Worm (Caenorhabditis elegans) whole organism, L3 larva: ENCODE results near the gene K10D11.3.

Source experiments
- ZK546.5 ChIP-seq: sonication (generic microtip); optimal IDR thresholded peaks from 2 replicates; lab custom pipeline; 2017; ENCODE audit warnings: missing biosample characterization, missing genetic modification characterization
- aly-2 ChIP-seq: fragments of 150-350 bp; optimal IDR thresholded peaks from 2 replicates; lab custom pipeline; 2014; ENCODE audit warnings: missing biosample characterization, missing genetic modification characterization
- ama-1 ChIP-seq: fragments of 150-350 bp; optimal IDR thresholded peaks from 2 replicates; lab custom pipeline; 2018
- ceh-16 ChIP-seq: sonication (generic microtip); optimal IDR thresholded peaks from 2 replicates; lab custom pipeline; 2017; ENCODE audit warnings: missing biosample characterization, missing genetic modification characterization
- ceh-28 ChIP-seq: fragments of 150-350 bp; optimal IDR thresholded peaks from 2 replicates; lab custom pipeline; 2014; ENCODE audit warnings: missing biosample characterization, missing genetic modification reagents, missing genetic modification characterization
- ceh-82 ChIP-seq: fragments of 150-350 bp; optimal IDR thresholded peaks from 2 replicates; lab custom pipeline; 2014; ENCODE audit warnings: missing biosample characterization, missing genetic modification characterization
- ceh-9 ChIP-seq: sonication (generic microtip); optimal IDR thresholded peaks from 2 replicates; lab custom pipeline; 2018; ENCODE audit warnings: missing biosample characterization, missing genetic modification characterization
- daf-12 ChIP-seq: fragments of 150-350 bp; optimal IDR thresholded peaks from 2 replicates; lab custom pipeline; 2014; ENCODE audit warnings: missing biosample characterization, missing genetic modification reagents, missing genetic modification characterization
- egl-5 ChIP-seq: fragments of 150-350 bp; optimal IDR thresholded peaks from 2 replicates; lab custom pipeline; 2017; ENCODE audit warnings: missing biosample characterization, missing genetic modification reagents, missing genetic modification characterization, inconsistent platforms
- elt-1 ChIP-seq: fragments of 150-350 bp; optimal IDR thresholded peaks from 2 replicates; lab custom pipeline; 2014; ENCODE audit warnings: missing biosample characterization, missing genetic modification characterization
- elt-2 ChIP-seq: sonication (generic microtip); optimal IDR thresholded peaks from 2 replicates; lab custom pipeline; 2016; ENCODE audit warnings: missing genetic modification reagents, mild to moderate bottlenecking, missing genetic modification characterization, missing compliant biosample characterization
- fkh-10 ChIP-seq: sonication (generic microtip); optimal IDR thresholded peaks from 2 replicates; lab custom pipeline; 2017; ENCODE audit warnings: missing biosample characterization, missing genetic modification reagents, missing genetic modification characterization
- fkh-2 ChIP-seq: fragments of 150-350 bp; optimal IDR thresholded peaks from 2 replicates; lab custom pipeline; 2014; ENCODE audit warnings: missing biosample characterization, missing genetic modification reagents, missing genetic modification characterization
- fos-1 ChIP-seq: fragments of 150-350 bp; optimal IDR thresholded peaks from 2 replicates; lab custom pipeline; 2014; ENCODE audit warnings: missing biosample characterization, missing genetic modification characterization
- hmg-11 ChIP-seq: sonication (generic microtip); optimal IDR thresholded peaks from 2 replicates; lab custom pipeline; 2016; ENCODE audit warnings: missing genetic modification characterization, missing compliant biosample characterization
- jun-1 ChIP-seq: fragments of 150-350 bp; optimal IDR thresholded peaks from 2 replicates; lab custom pipeline; 2014; ENCODE audit warnings: missing biosample characterization, missing genetic modification reagents, missing genetic modification characterization
- lin-15B ChIP-seq: fragments of 150-350 bp; optimal IDR thresholded peaks from 2 replicates; lab custom pipeline; 2014; ENCODE audit warnings: missing biosample characterization, missing genetic modification characterization
- lin-39 ChIP-seq: fragments of 150-350 bp; optimal IDR thresholded peaks from 2 replicates; lab custom pipeline; 2018; ENCODE audit warnings: missing biosample characterization, missing genetic modification reagents, missing genetic modification characterization
- nfya-1 ChIP-seq: sonication (generic microtip); optimal IDR thresholded peaks from 2 replicates; lab custom pipeline; 2017; ENCODE audit warnings: missing genetic modification characterization, mild to moderate bottlenecking, missing compliant biosample characterization, antibody characterized with exemption, moderate library complexity; ENCODE audit not compliant: insufficient read depth
- nhr-12 ChIP-seq: fragments of 150-350 bp; optimal IDR thresholded peaks from 2 replicates; lab custom pipeline; 2014; ENCODE audit warnings: missing biosample characterization, missing genetic modification characterization
- nhr-23 ChIP-seq: fragments of 150-350 bp; optimal IDR thresholded peaks from 2 replicates; lab custom pipeline; 2014; ENCODE audit warnings: missing biosample characterization, missing genetic modification reagents, missing genetic modification characterization
- nhr-237 ChIP-seq: fragments of 150-350 bp; optimal IDR thresholded peaks from 2 replicates; lab custom pipeline; 2014; ENCODE audit warnings: missing biosample characterization, missing genetic modification characterization
- nhr-25 ChIP-seq: sonication (generic microtip); optimal IDR thresholded peaks from 2 replicates; lab custom pipeline; 2017; ENCODE audit warnings: missing biosample characterization, missing genetic modification characterization
- nhr-67 ChIP-seq: fragments of 150-350 bp; optimal IDR thresholded peaks from 2 replicates; lab custom pipeline; 2014; ENCODE audit warnings: missing biosample characterization, missing genetic modification characterization
- nhr-77 ChIP-seq: fragments of 150-350 bp; optimal IDR thresholded peaks from 2 replicates; lab custom pipeline; 2014; ENCODE audit warnings: missing biosample characterization, missing genetic modification characterization
- pqm-1 ChIP-seq: fragments of 150-350 bp; optimal IDR thresholded peaks from 2 replicates; lab custom pipeline; 2017; ENCODE audit warnings: missing biosample characterization, missing genetic modification characterization, inconsistent platforms
- snpc-4 ChIP-seq: fragments of 150-350 bp; optimal IDR thresholded peaks from 2 replicates; lab custom pipeline; 2014; ENCODE audit warnings: missing biosample characterization, missing genetic modification characterization
- zag-1 ChIP-seq: fragments of 150-350 bp; optimal IDR thresholded peaks from 2 replicates; lab custom pipeline; 2014; ENCODE audit warnings: missing biosample characterization, missing genetic modification characterization
- ztf-11 ChIP-seq: fragments of 150-350 bp; optimal IDR thresholded peaks from 2 replicates; lab custom pipeline; 2014; ENCODE audit warnings: missing biosample characterization, missing genetic modification characterization
- ztf-4 ChIP-seq: fragments of 150-350 bp; optimal IDR thresholded peaks from 2 replicates; lab custom pipeline; 2014; ENCODE audit warnings: missing biosample characterization, missing genetic modification characterization

K10D11.3 gene

ce11 chrIV:13016820-13017219 lies 30.9 kb upstream of the K10D11.3 start:
- TF ChIP-seq ama-1 (lab: Kevin White, UChicago) (no peak), ceh-16 (tag; lab: Kevin White, UChicago) (no peak), fkh-10 (GFP tag; lab: Kevin White, UChicago) (peak; percentile 70), ceh-9 (tag; lab: Kevin White, UChicago) (no peak), jun-1 (tag; lab: Kevin White, UChicago) (no peak), hmg-11 (tag; lab: Kevin White, UChicago) (peak; percentile 39)

- TF ChIP-seq egl-5 (tag; lab: Kevin White, UChicago) (peak; percentile 29), lin-39 (tag; lab: Kevin White, UChicago) (peak; percentile 44), ztf-4 (tag; lab: Kevin White, UChicago) (no peak), nfya-1 (tag; lab: Kevin White, UChicago) (peak; percentile 38)
Measured at ce11 chrIV:13015801-13016404, 30.0 kb upstream of the K10D11.3 start.

- peak; percentile 97 for TF ChIP-seq elt-1 (tag; lab: Kevin White, UChicago)
- TF ChIP-seq aly-2 (tag; lab: Kevin White, UChicago), result no peak
- peak; percentile 24 for TF ChIP-seq snpc-4 (tag; lab: Kevin White, UChicago)
- TF ChIP-seq, all 47 proteins: peak for 2
Measured at ce11 chrIV:13013711-13014341, 27.9 kb upstream of the K10D11.3 start.

ce11 chrIV:13013231-13013630 lies 27.3 kb upstream of the K10D11.3 start:
- TF ChIP-seq daf-12 (tag; lab: Kevin White, UChicago) (no peak), egl-5 (tag; lab: Kevin White, UChicago) (peak; percentile 62), nhr-237 (tag; lab: Kevin White, UChicago) (no peak), fkh-2 (tag; lab: Kevin White, UChicago) (no peak), nhr-25 (tag; lab: Kevin White, UChicago) (peak; percentile 59), elt-1 (tag; lab: Kevin White, UChicago) (peak; percentile 52)

- TF ChIP-seq zag-1 (tag; lab: Kevin White, UChicago) (no peak), nhr-67 (tag; lab: Kevin White, UChicago) (no peak), fos-1 (tag; lab: Kevin White, UChicago) (no peak), ceh-82 (tag; lab: Kevin White, UChicago) (no peak), snpc-4 (tag; lab: Kevin White, UChicago) (no peak), elt-1 (tag; lab: Kevin White, UChicago) (no peak), nhr-77 (tag; lab: Kevin White, UChicago) (no peak), ceh-28 (tag; lab: Kevin White, UChicago) (no peak), lin-39 (tag; lab: Kevin White, UChicago) (no peak), aly-2 (tag; lab: Kevin White, UChicago) (no peak)
- TF ChIP-seq, all 47 proteins: peak for 0
Measured at ce11 chrIV:13009507-13009906, 23.6 kb upstream of the K10D11.3 start.

ce11 chrIV:13008405-13009208 lies 22.7 kb upstream of the K10D11.3 start, which contains the start of gene mbk-2:
mbk-2 (plus strand) TSS chrIV:13009158.
- no peak for TF ChIP-seq zag-1 (tag; lab: Kevin White, UChicago)
- TF ChIP-seq elt-2 (tag; lab: Kevin White, UChicago), result peak; percentile 77
- TF ChIP-seq pqm-1 (tag; lab: Kevin White, UChicago), result peak; percentile 66
- no peak for TF ChIP-seq ZK546.5 (tag; lab: Kevin White, UChicago)
- TF ChIP-seq, all 47 proteins: peak for 2

ce11 chrIV:12999087-12999486 lies 13.2 kb upstream of the K10D11.3 start:
- no peak for TF ChIP-seq lin-15B (tag; lab: Kevin White, UChicago)
- TF ChIP-seq nhr-12 (tag; lab: Kevin White, UChicago), result no peak
- no peak for TF ChIP-seq ZK546.5 (tag; lab: Kevin White, UChicago)
- peak; percentile 29 for TF ChIP-seq nhr-23 (tag; lab: Kevin White, UChicago)
- TF ChIP-seq fkh-2 (tag; lab: Kevin White, UChicago), result no peak
- no peak for TF ChIP-seq ztf-11 (tag; lab: Kevin White, UChicago)
